Worm (Caenorhabditis elegans) whole organism, L1 larva: ENCODE data around the gene pmk-1.

Experiments
- ama-1 ChIP-seq: fragments of 150-350 bp; optimal IDR thresholded peaks from 2 replicates; lab custom pipeline; 2014
- lin-35 ChIP-seq, 2 experiments: fragments of 150-350 bp; optimal IDR thresholded peaks; 2 replicates each; lab custom pipeline; 2014; ENCODE audit warnings: missing biosample characterization in 2 of 2, missing genetic modification characterization in 2 of 2, missing genetic modification reagents in 2 of 2
- nhr-11 ChIP-seq: fragments of 150-350 bp; optimal IDR thresholded peaks from 2 replicates; lab custom pipeline; 2014; ENCODE audit warnings: missing biosample characterization, missing genetic modification characterization
- nhr-71 ChIP-seq: sonication (generic microtip); optimal IDR thresholded peaks from 2 replicates; lab custom pipeline; 2016; ENCODE audit warnings: mild to moderate bottlenecking, missing genetic modification characterization, moderate library complexity, missing compliant biosample characterization
- skn-1 ChIP-seq: fragments of 150-350 bp; optimal IDR thresholded peaks from 2 replicates; lab custom pipeline; 2014; ENCODE audit warnings: missing biosample characterization, missing genetic modification characterization
- sox-4 ChIP-seq: sonication (generic microtip); optimal IDR thresholded peaks from 2 replicates; lab custom pipeline; 2016; ENCODE audit warnings: missing genetic modification characterization, missing compliant biosample characterization
- swsn-7 ChIP-seq: sonication (generic microtip); optimal IDR thresholded peaks from 2 replicates; lab custom pipeline; 2016; ENCODE audit warnings: missing genetic modification characterization, missing compliant biosample characterization
- tlp-1 ChIP-seq: fragments of 150-350 bp; optimal IDR thresholded peaks from 2 replicates; lab custom pipeline; 2014; ENCODE audit warnings: missing biosample characterization, missing genetic modification characterization
- ztf-11 ChIP-seq, 2 experiments: sonication (generic microtip); optimal IDR thresholded peaks; 2 replicates each; lab custom pipeline; 2016 to 2017; ENCODE audit warnings: missing genetic modification characterization in 2 of 2, missing biosample characterization in 1 of 2, missing compliant biosample characterization in 1 of 2

- no peak for TF ChIP-seq lin-35 (GFP tag; optimal IDR thresholded peaks at IDR 0.05; lab: Kevin White, UChicago)
- TF ChIP-seq nhr-71 (tag; lab: Kevin White, UChicago) = no peak
- TF ChIP-seq ama-1 (lab: Kevin White, UChicago) = no peak
- no peak for TF ChIP-seq sox-4 (tag; lab: Kevin White, UChicago)
- no peak for TF ChIP-seq skn-1 (tag; lab: Kevin White, UChicago)
- TF ChIP-seq swsn-7 = no peak
- no peak for TF ChIP-seq ztf-11 (tag; optimal IDR thresholded peaks at IDR 0.05; lab: Kevin White, UChicago)
- no peak for TF ChIP-seq tlp-1 (tag; lab: Kevin White, UChicago)
- no peak for TF ChIP-seq nhr-11 (tag; lab: Kevin White, UChicago)
Observed at ce11 chrIV:8099601-8100000, 49.0 kb upstream of the pmk-1 start, which contains the start of gene Y42H9AR.2.
